Worm (Caenorhabditis elegans) whole organism, L4 larva: ENCODE measurements around the gene ani-2.

Experiments used
- ceh-32 ChIP-seq: sonication (generic microtip); optimal IDR thresholded peaks from 2 replicates; lab custom pipeline; 2016; ENCODE audit warnings: mild to moderate bottlenecking, missing genetic modification characterization, missing compliant biosample characterization; ENCODE audit not compliant: poor library complexity
- lin-15B ChIP-seq: fragments of 150-350 bp; sonication (generic microtip); optimal IDR thresholded peaks from 3 replicates; lab custom pipeline; 2014; ENCODE audit warnings: missing biosample characterization, missing genetic modification characterization

DNA sequence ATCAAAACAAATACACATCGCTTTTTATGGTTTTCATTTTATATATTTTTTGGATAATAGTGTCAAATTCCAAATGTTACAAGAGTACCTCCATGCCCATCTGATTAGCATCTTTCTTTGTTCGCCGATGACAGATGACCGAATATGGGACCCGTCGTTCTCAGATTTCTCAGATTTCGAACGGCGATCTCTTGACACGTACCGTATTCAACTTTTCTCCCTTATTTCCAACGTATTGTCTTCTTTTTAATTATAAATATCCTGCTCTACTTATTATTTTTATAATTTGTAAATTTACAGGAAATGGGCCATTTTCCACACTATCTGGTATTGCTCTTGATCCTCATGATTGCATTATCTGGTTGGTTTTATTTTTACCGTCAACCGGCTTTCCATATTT is 33.2 kb upstream of the ani-2 start, which contains the start of gene zig-10:
- TF ChIP-seq ceh-32 = no peak
- TF ChIP-seq lin-15B (tag; lab: Kevin White, UChicago) = no peak
